Worm (Caenorhabditis elegans) whole organism, late embryonic: ENCODE measurements around the gene R144.11.

ENCODE experiments used
- C08G9.2 ChIP-seq: sonication (generic microtip); optimal IDR thresholded peaks from 2 replicates; lab custom pipeline; 2016; ENCODE audit warnings: mild to moderate bottlenecking, missing genetic modification characterization, moderate library complexity, missing compliant biosample characterization
- ceh-19 ChIP-seq: fragments of 200-800 bp; sonication (Bioruptor generic); optimal IDR thresholded peaks from 2 replicates; lab custom pipeline; 2018; ENCODE audit warnings: mild to moderate bottlenecking, missing genetic modification characterization, missing compliant biosample characterization
- ceh-30 ChIP-seq: fragments of 150-350 bp; optimal IDR thresholded peaks from 2 replicates; lab custom pipeline; 2014; ENCODE audit warnings: missing biosample characterization, missing genetic modification characterization
- dmd-4 ChIP-seq: sonication (generic microtip); optimal IDR thresholded peaks from 2 replicates; lab custom pipeline; 2016; ENCODE audit warnings: borderline replicate concordance, missing genetic modification characterization, missing compliant biosample characterization
- dve-1 ChIP-seq: sonication (generic microtip); optimal IDR thresholded peaks from 2 replicates; lab custom pipeline; 2017; ENCODE audit warnings: antibody characterized with exemption, mild to moderate bottlenecking, missing genetic modification characterization, missing compliant biosample characterization
- lin-11 ChIP-seq: fragments of 200-800 bp; sonication (Bioruptor generic); optimal IDR thresholded peaks from 2 replicates; lab custom pipeline; 2018; ENCODE audit warnings: mild to moderate bottlenecking, missing genetic modification characterization, missing compliant biosample characterization
- madf-2 ChIP-seq: sonication (generic microtip); optimal IDR thresholded peaks from 2 replicates; lab custom pipeline; 2017; ENCODE audit warnings: missing genetic modification characterization, missing compliant biosample characterization
- nfya-1 ChIP-seq: sonication (generic microtip); optimal IDR thresholded peaks from 2 replicates; lab custom pipeline; 2017; ENCODE audit warnings: missing genetic modification characterization, mild to moderate bottlenecking, missing compliant biosample characterization, antibody characterized with exemption, moderate library complexity
- nhr-232 ChIP-seq: sonication (generic microtip); optimal IDR thresholded peaks from 2 replicates; lab custom pipeline; 2016; ENCODE audit warnings: missing genetic modification characterization, missing compliant biosample characterization
- npax-4 ChIP-seq: sonication (generic microtip); optimal IDR thresholded peaks from 2 replicates; lab custom pipeline; 2016; ENCODE audit warnings: missing genetic modification characterization, missing compliant biosample characterization
- odd-2 ChIP-seq: sonication (generic microtip); optimal IDR thresholded peaks from 2 replicates; lab custom pipeline; 2017; ENCODE audit warnings: antibody characterized with exemption, mild to moderate bottlenecking, missing genetic modification characterization, missing compliant biosample characterization
- pha-4 ChIP-seq: fragments of 150-350 bp; optimal IDR thresholded peaks from 2 replicates; lab custom pipeline; 2018; ENCODE audit warnings: missing biosample characterization, missing genetic modification reagents, missing genetic modification characterization
- tbx-2 ChIP-seq: sonication (generic microtip); optimal IDR thresholded peaks from 2 replicates; lab custom pipeline; 2016; ENCODE audit warnings: missing genetic modification characterization, missing compliant biosample characterization

- TF ChIP-seq lin-11 (tag; lab: Kevin White, UChicago) (no peak), tbx-2 (tag; lab: Kevin White, UChicago) (peak; percentile 17), madf-2 (tag; lab: Kevin White, UChicago) (no peak), dmd-4 (tag; lab: Kevin White, UChicago) (no peak), odd-2 (no peak), ceh-30 (tag; lab: Kevin White, UChicago) (no peak), pha-4 (no peak), dve-1 (no peak), npax-4 (tag; lab: Kevin White, UChicago) (no peak), nhr-232 (tag; lab: Kevin White, UChicago) (no peak), nfya-1 (tag; lab: Kevin White, UChicago) (peak; percentile 68), C08G9.2 (no peak), ceh-19 (GFP tag; lab: Kevin White, UChicago) (no peak)
Observed at ce11 chrIII:5024393-5024964, 15.8 kb upstream of the R144.11 start, which contains the start of gene pcf-11.
